Worm (Caenorhabditis elegans) whole organism, L4 larva: ENCODE results near the gene wht-7.
A peak's percentile ranks its signal among the peaks of the same experiment; 100 is the strongest.

ENCODE experiments used
- D1046.2 ChIP-seq: fragments of 200-800 bp; sonication (Bioruptor generic); IDR thresholded peaks from 2 replicates; pipeline ENCODE4 v1.3.6; 2022; ENCODE audit warnings: missing genetic modification characterization, missing compliant biosample characterization
- F37D6.2 ChIP-seq: sonication (generic microtip); optimal IDR thresholded peaks from 2 replicates; lab custom pipeline; 2016; ENCODE audit warnings: mild to moderate bottlenecking, missing genetic modification characterization, missing compliant biosample characterization
- R02D3.7 ChIP-seq: fragments of 150-350 bp; sonication (generic microtip); optimal IDR thresholded peaks from 3 replicates; lab custom pipeline; 2014; ENCODE audit warnings: missing biosample characterization, missing genetic modification characterization
- Y75B8A.6 ChIP-seq: fragments of 200-800 bp; sonication (Bioruptor generic); IDR thresholded peaks from 2 replicates; pipeline ENCODE4 v1.3.6; 2022; ENCODE audit warnings: missing genetic modification reagents, missing genetic modification characterization, missing compliant biosample characterization
- ZK337.2 ChIP-seq: fragments of 200-800 bp; sonication (Bioruptor generic); IDR thresholded peaks from 2 replicates; pipeline ENCODE4 v1.3.6; 2022; ENCODE audit warnings: missing genetic modification reagents, missing genetic modification characterization, missing compliant biosample characterization
- aha-1 ChIP-seq: fragments of 150-350 bp; peaks from one replicate; lab custom pipeline; 2014; ENCODE audit warnings: missing biosample characterization, missing genetic modification characterization
- ama-1 ChIP-seq: fragments of 150-350 bp; optimal IDR thresholded peaks from 2 replicates; lab custom pipeline; 2014; ENCODE audit warnings: inconsistent platforms, mixed read lengths
- arid-1 ChIP-seq: fragments of 200-800 bp; sonication (Bioruptor generic); conservative IDR thresholded peaks from 2 replicates; pipeline ENCODE4 v1.3.6; 2022; ENCODE audit warnings: missing genetic modification reagents, missing genetic modification characterization, missing compliant biosample characterization
- ceh-20 ChIP-seq: fragments of 200-800 bp; sonication (Bioruptor generic); IDR thresholded peaks from 2 replicates; pipeline ENCODE4 v1.3.6; 2022; ENCODE audit warnings: missing genetic modification reagents, missing genetic modification characterization, missing compliant biosample characterization
- ctbp-1 ChIP-seq: fragments of 200-800 bp; sonication (Bioruptor generic); IDR thresholded peaks from 2 replicates; pipeline ENCODE4 v1.3.6; 2022; ENCODE audit warnings: missing genetic modification reagents, missing genetic modification characterization, missing compliant biosample characterization
- daf-12 ChIP-seq: fragments of 150-350 bp; optimal IDR thresholded peaks from 2 replicates; lab custom pipeline; 2014; ENCODE audit warnings: missing biosample characterization, missing genetic modification reagents, missing genetic modification characterization
- dmd-6 ChIP-seq: fragments of 200-800 bp; sonication (Bioruptor generic); IDR thresholded peaks from 2 replicates; pipeline ENCODE4 v1.3.6; 2022; ENCODE audit warnings: missing genetic modification reagents, missing genetic modification characterization, missing compliant biosample characterization
- dmd-9 ChIP-seq: fragments of 200-800 bp; sonication (Bioruptor generic); IDR thresholded peaks from 2 replicates; pipeline ENCODE4 v1.3.6; 2022; ENCODE audit warnings: missing genetic modification reagents, missing genetic modification characterization, missing compliant biosample characterization
- dve-1 ChIP-seq: sonication (generic microtip); optimal IDR thresholded peaks from 2 replicates; lab custom pipeline; 2017; ENCODE audit warnings: antibody characterized with exemption, mild to moderate bottlenecking, missing genetic modification characterization, missing compliant biosample characterization; ENCODE audit not compliant: insufficient read depth
- egl-27 ChIP-seq: sonication (generic microtip); optimal IDR thresholded peaks from 3 replicates; lab custom pipeline; 2017; ENCODE audit warnings: missing biosample characterization, missing genetic modification reagents, missing genetic modification characterization
- egl-43 ChIP-seq: fragments of 200-800 bp; sonication (Bioruptor generic); IDR thresholded peaks from 2 replicates; pipeline ENCODE4 v1.3.6; 2022; ENCODE audit warnings: missing genetic modification reagents, missing genetic modification characterization, missing compliant biosample characterization
- fkh-10 ChIP-seq: fragments of 150-350 bp; optimal IDR thresholded peaks from 2 replicates; lab custom pipeline; 2014; ENCODE audit warnings: missing biosample characterization, missing genetic modification reagents, missing genetic modification characterization
- hif-1 ChIP-seq, 2 experiments: sonication (generic microtip); optimal IDR thresholded peaks; 2 replicates each; lab custom pipeline; 2016 to 2017; ENCODE audit warnings: missing compliant biosample characterization in 2 of 2, missing genetic modification characterization in 2 of 2, missing genetic modification reagents in 2 of 2, missing genotype in 2 of 2, mild to moderate bottlenecking in 1 of 2
- hlh-11 ChIP-seq: fragments of 200-800 bp; sonication (Bioruptor generic); optimal IDR thresholded peaks from 2 replicates; lab custom pipeline; 2018; ENCODE audit warnings: mild to moderate bottlenecking, missing genetic modification characterization, missing compliant biosample characterization
- hlh-30 ChIP-seq: sonication (generic microtip); optimal IDR thresholded peaks from 2 replicates; lab custom pipeline; 2017; ENCODE audit warnings: antibody characterized with exemption, mild to moderate bottlenecking, missing genetic modification characterization, missing compliant biosample characterization; ENCODE audit not compliant: insufficient read depth
- jun-1 ChIP-seq: fragments of 150-350 bp; optimal IDR thresholded peaks from 2 replicates; lab custom pipeline; 2014; ENCODE audit warnings: missing biosample characterization, missing genetic modification reagents, missing genetic modification characterization
- lim-7 ChIP-seq: fragments of 200-800 bp; sonication (Bioruptor generic); IDR thresholded peaks from 2 replicates; pipeline ENCODE4 v1.3.6; 2022; ENCODE audit warnings: missing genetic modification characterization, missing compliant biosample characterization
- lin-13 ChIP-seq: fragments of 150-350 bp; optimal IDR thresholded peaks from 2 replicates; lab custom pipeline; 2014; ENCODE audit warnings: missing biosample characterization, missing genetic modification reagents, missing genetic modification characterization
- lin-29 ChIP-seq: fragments of 200-800 bp; sonication (Bioruptor generic); IDR thresholded peaks from 2 replicates; pipeline ENCODE4 v1.3.6; 2022; ENCODE audit warnings: missing genetic modification reagents, missing genetic modification characterization, missing compliant biosample characterization
- lin-38 ChIP-seq: fragments of 200-800 bp; sonication (Bioruptor generic); IDR thresholded peaks from 2 replicates; pipeline ENCODE4 v1.3.6; 2022; ENCODE audit warnings: missing genetic modification reagents, missing genetic modification characterization, missing compliant biosample characterization
- lsy-2 ChIP-seq, 2 experiments: fragments of 150-350 bp in 1 of 2; sonication (generic microtip) in 1 of 2; optimal IDR thresholded peaks; 2 replicates each; lab custom pipeline; 2014 to 2017; ENCODE audit warnings: missing biosample characterization in 2 of 2, missing genetic modification characterization in 2 of 2
- madf-9 ChIP-seq: fragments of 200-800 bp; sonication (Bioruptor generic); conservative IDR thresholded peaks from 2 replicates; pipeline ENCODE4 v1.3.6; 2022; ENCODE audit warnings: missing genetic modification reagents, missing genetic modification characterization, missing compliant biosample characterization
- mdl-1 ChIP-seq, 2 experiments: fragments of 150-350 bp in 1 of 2; sonication (generic microtip) in 1 of 2; optimal IDR thresholded peaks; 2 replicates each; lab custom pipeline; 2014 to 2017; ENCODE audit warnings: missing biosample characterization in 2 of 2, missing genetic modification characterization in 2 of 2
- mep-1 ChIP-seq: fragments of 150-350 bp; sonication (generic microtip); optimal IDR thresholded peaks from 3 replicates; lab custom pipeline; 2014; ENCODE audit warnings: missing biosample characterization, missing genetic modification characterization
- mes-2 ChIP-seq: sonication (generic microtip); optimal IDR thresholded peaks from 2 replicates; lab custom pipeline; 2016; ENCODE audit warnings: missing genotype, mild to moderate bottlenecking, missing genetic modification characterization, missing compliant biosample characterization; ENCODE audit not compliant: poor library complexity, severe bottlenecking
- mxl-3 ChIP-seq: fragments of 200-800 bp; sonication (Bioruptor generic); optimal IDR thresholded peaks from 2 replicates; lab custom pipeline; 2018; ENCODE audit warnings: mild to moderate bottlenecking, missing genetic modification characterization, missing compliant biosample characterization
- nhr-102 ChIP-seq: sonication (generic microtip); optimal IDR thresholded peaks from 2 replicates; lab custom pipeline; 2016; ENCODE audit warnings: mild to moderate bottlenecking, missing genetic modification characterization, moderate library complexity, missing compliant biosample characterization
- nhr-11 ChIP-seq: fragments of 150-350 bp; optimal IDR thresholded peaks from 2 replicates; lab custom pipeline; 2014; ENCODE audit warnings: missing biosample characterization, missing genetic modification characterization
- nhr-25 ChIP-seq: sonication (generic microtip); optimal IDR thresholded peaks from 2 replicates; lab custom pipeline; 2017; ENCODE audit warnings: missing genetic modification characterization, mild to moderate bottlenecking, missing compliant biosample characterization, antibody characterized with exemption, moderate library complexity, borderline replicate concordance; ENCODE audit not compliant: insufficient read depth
- nhr-28 ChIP-seq: fragments of 150-350 bp; optimal IDR thresholded peaks from 2 replicates; lab custom pipeline; 2014; ENCODE audit warnings: missing biosample characterization, missing genetic modification characterization
- nhr-41 ChIP-seq: fragments of 200-800 bp; sonication (Bioruptor generic); IDR thresholded peaks from 2 replicates; pipeline ENCODE4 v1.3.6; 2022; ENCODE audit warnings: missing genetic modification reagents, missing genetic modification characterization, missing compliant biosample characterization
- nhr-48 ChIP-seq: sonication (generic microtip); optimal IDR thresholded peaks from 2 replicates; lab custom pipeline; 2016; ENCODE audit warnings: mild to moderate bottlenecking, missing genetic modification characterization, missing compliant biosample characterization
- nhr-77 ChIP-seq: fragments of 150-350 bp; optimal IDR thresholded peaks from 2 replicates; lab custom pipeline; 2014; ENCODE audit warnings: missing biosample characterization, missing genetic modification characterization
- rbr-2 ChIP-seq: sonication (generic microtip); optimal IDR thresholded peaks from 2 replicates; lab custom pipeline; 2016; ENCODE audit warnings: missing genotype, missing genetic modification characterization, missing compliant biosample characterization
- saeg-2 ChIP-seq: fragments of 200-800 bp; sonication (Bioruptor generic); IDR thresholded peaks from 2 replicates; pipeline ENCODE4 v1.3.6; 2022; ENCODE audit warnings: missing genetic modification reagents, missing genetic modification characterization, missing compliant biosample characterization
- set-16 ChIP-seq: fragments of 200-800 bp; sonication (Bioruptor generic); IDR thresholded peaks from 2 replicates; pipeline ENCODE4 v1.3.6; 2022; ENCODE audit warnings: missing genetic modification reagents, missing genetic modification characterization, missing compliant biosample characterization
- unc-130 ChIP-seq: sonication (generic microtip); optimal IDR thresholded peaks from 2 replicates; lab custom pipeline; 2016; ENCODE audit warnings: missing genetic modification reagents, missing genetic modification characterization, missing compliant biosample characterization
- unc-39 ChIP-seq: sonication (generic microtip); optimal IDR thresholded peaks from 2 replicates; lab custom pipeline; 2017; ENCODE audit warnings: missing biosample characterization, missing genetic modification characterization
- unc-62 ChIP-seq, 3 experiments: fragments of 150-350 bp in 1 of 3; sonication (generic microtip); optimal IDR thresholded peaks in 2 of 3; peaks in 1 of 3; 1 replicate in 1 of 3; 2 replicates in 2 of 3; lab custom pipeline; 2014 to 2017; ENCODE audit warnings: missing biosample characterization in 3 of 3, missing genetic modification characterization in 3 of 3, missing genetic modification reagents in 3 of 3, missing genotype in 1 of 3
- zag-1 ChIP-seq: fragments of 150-350 bp; optimal IDR thresholded peaks from 2 replicates; lab custom pipeline; 2014; ENCODE audit warnings: missing biosample characterization, missing genetic modification characterization
- zfp-2 ChIP-seq: sonication (generic microtip); optimal IDR thresholded peaks from 2 replicates; lab custom pipeline; 2016; ENCODE audit warnings: mild to moderate bottlenecking, missing genetic modification characterization, missing compliant biosample characterization

Gene wht-7

DNA sequence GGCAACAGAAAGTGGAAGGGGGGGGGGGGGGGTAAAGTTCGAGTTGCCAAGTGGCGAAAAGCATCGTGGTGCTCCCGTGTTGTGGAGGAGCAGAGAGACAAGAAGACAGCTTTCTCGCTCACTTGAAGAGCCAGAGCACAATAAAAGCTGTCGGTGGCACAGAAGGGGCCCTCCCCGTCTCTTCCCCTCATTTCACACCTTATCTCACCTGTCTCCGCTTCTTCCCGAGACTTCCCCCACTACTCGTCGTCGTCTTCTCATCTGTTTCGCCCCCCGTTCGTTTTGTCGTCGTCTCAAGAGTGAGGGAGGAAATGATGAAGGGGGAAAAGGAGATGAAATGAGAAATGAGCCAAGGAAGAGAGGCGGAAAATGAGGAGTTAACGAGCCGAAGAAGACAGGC lies 10.9 kb downstream of the wht-7 start:
- 0 out of 2 replicates have a peak, but pooled peaks have one; percentile 11 for TF ChIP-seq lin-38 (GFP tag; lab: Robert Waterston, UW)
- no peak for TF ChIP-seq arid-1
- peak in 1 of 2 experiments; percentile 29 for TF ChIP-seq hif-1 (tag; optimal IDR thresholded peaks at IDR 0.05; lab: Kevin White, UChicago)
- TF ChIP-seq nhr-11 = peak; percentile 32
- no peak for TF ChIP-seq Y75B8A.6
- TF ChIP-seq egl-43 = peak; percentile 69; the same call in 1 of the 2 replicates
- peak; percentile 86 for TF ChIP-seq set-16 (GFP tag; lab: Robert Waterston, UW)
- TF ChIP-seq dve-1 (tag; lab: Kevin White, UChicago) = no peak
- TF ChIP-seq ctbp-1 (GFP tag; lab: Robert Waterston, UW) = peak; percentile 69
- TF ChIP-seq mxl-3 (GFP tag; lab: Kevin White, UChicago) = peak; percentile 58
- peak; percentile 72 for TF ChIP-seq hlh-11 (tag; lab: Kevin White, UChicago)
- no peak for TF ChIP-seq lin-13
- peak; percentile 4 for TF ChIP-seq rbr-2 (tag; lab: Kevin White, UChicago)
- TF ChIP-seq, all 104 proteins: peak for 9

DNA sequence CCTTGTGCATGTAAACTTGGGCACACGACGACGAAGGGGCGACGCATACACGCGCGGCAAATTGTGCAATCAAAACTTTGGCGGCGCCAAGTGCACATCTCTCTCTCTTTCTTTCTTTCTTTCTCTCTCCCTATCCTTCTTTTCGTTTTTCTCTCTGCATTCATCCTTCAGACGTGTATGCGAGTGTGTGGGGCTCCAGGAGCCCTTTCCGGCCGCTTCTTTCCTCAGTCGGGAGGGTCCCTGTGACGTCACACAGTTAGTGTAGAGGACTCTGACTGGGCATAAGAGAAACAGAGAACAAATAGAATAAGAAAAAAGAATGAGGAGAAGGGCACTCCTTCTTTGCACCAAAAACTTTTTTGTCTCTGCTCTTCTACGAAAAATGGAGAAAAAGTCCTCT lies 12.0 kb downstream of the wht-7 start:
- TF ChIP-seq hlh-11 (tag; lab: Kevin White, UChicago) = peak; percentile 61
- TF ChIP-seq mep-1 (tag; lab: Kevin White, UChicago) = peak; percentile 79
- TF ChIP-seq F37D6.2 = peak; percentile 73
- peak; percentile 85 for TF ChIP-seq aha-1 (tag; lab: Kevin White, UChicago)
- no peak for TF ChIP-seq lim-7 (GFP tag; lab: Robert Waterston, UW)
- no peak for TF ChIP-seq dve-1 (tag; lab: Kevin White, UChicago)
- TF ChIP-seq set-16 (GFP tag; lab: Robert Waterston, UW) = peak; percentile 75
- no peak for TF ChIP-seq nhr-41 (GFP tag; lab: Robert Waterston, UW)
- TF ChIP-seq nhr-102 (tag; lab: Kevin White, UChicago) = no peak
- no peak for TF ChIP-seq lin-38 (GFP tag; lab: Robert Waterston, UW)
- TF ChIP-seq lin-13 = peak; percentile 5
- no peak for TF ChIP-seq nhr-11
- no peak for TF ChIP-seq madf-9 (GFP tag; lab: Robert Waterston, UW)
- TF ChIP-seq nhr-77 (tag; lab: Kevin White, UChicago) = no peak
- peak; percentile 40 for TF ChIP-seq zag-1 (tag; lab: Kevin White, UChicago)
- peak; percentile 62 for TF ChIP-seq hlh-30 (tag; lab: Kevin White, UChicago)
- no peak for TF ChIP-seq unc-39 (tag; lab: Kevin White, UChicago)
- TF ChIP-seq ZK337.2 (GFP tag; lab: Robert Waterston, UW) = no peak
- TF ChIP-seq jun-1 (tag; lab: Kevin White, UChicago) = no peak
- peak; percentile 86 for TF ChIP-seq fkh-10 (GFP tag; lab: Kevin White, UChicago)
- no peak for TF ChIP-seq zfp-2 (tag; lab: Kevin White, UChicago)
- TF ChIP-seq nhr-48 = peak; percentile 10
- TF ChIP-seq R02D3.7 = no peak
- no peak for TF ChIP-seq nhr-28 (tag; lab: Kevin White, UChicago)
- TF ChIP-seq dmd-6 (GFP tag; lab: Robert Waterston, UW) = peak; percentile 49
- TF ChIP-seq lin-29 = no peak
- peak; percentile 58 for TF ChIP-seq mes-2
- TF ChIP-seq mdl-1 (tag; optimal IDR thresholded peaks at IDR 0.05; lab: Kevin White, UChicago) = peak; percentile 29 to 58
- no peak for TF ChIP-seq daf-12
- 0 out of 2 replicates have a peak, but pooled peaks have one; percentile 6 for TF ChIP-seq saeg-2 (GFP tag; lab: Robert Waterston, UW)
- peak in 1 of 2 experiments; percentile 61 for TF ChIP-seq hif-1 (tag; optimal IDR thresholded peaks at IDR 0.05; lab: Kevin White, UChicago)
- TF ChIP-seq unc-130 (GFP tag; lab: Kevin White, UChicago) = no peak
- no peak for TF ChIP-seq nhr-25
- TF ChIP-seq ctbp-1 (GFP tag; lab: Robert Waterston, UW) = peak; percentile 91
- no peak for TF ChIP-seq egl-27
- TF ChIP-seq dmd-9 = 0 out of 2 replicates have a peak, but pooled peaks have one; percentile 4
- TF ChIP-seq unc-62 (GFP tag; optimal IDR thresholded peaks at IDR 0.05 in 1 of 2; lab: Kevin White, UChicago) = peak in 1 of 2 experiments; percentile 90
- TF ChIP-seq unc-62 (tag; optimal IDR thresholded peaks at IDR 0.05; lab: Kevin White, UChicago) = no peak
- 0 out of 2 replicates have a peak, but pooled peaks have one; percentile 51 for TF ChIP-seq ceh-20 (GFP tag; lab: Robert Waterston, UW)
- TF ChIP-seq ama-1 (lab: Kevin White, UChicago) = no peak
- TF ChIP-seq rbr-2 (tag; lab: Kevin White, UChicago) = peak; percentile 80
- TF ChIP-seq D1046.2 = no peak
- peak; percentile 60 to 77 for TF ChIP-seq lsy-2 (tag; optimal IDR thresholded peaks at IDR 0.05; lab: Kevin White, UChicago)
